Worm (Caenorhabditis elegans) whole organism, L3 larva: ENCODE results near the gene ddx-17.
"Not testable (repeated sequence)": the region's sequence is repeated elsewhere in the genome, so short reads cannot be mapped to it uniquely, and the experiment has no call there.

Experiments used
- R02D3.7 ChIP-seq: fragments of 150-350 bp; optimal IDR thresholded peaks from 2 replicates; lab custom pipeline; 2014; ENCODE audit warnings: missing biosample characterization, missing genetic modification characterization
- aly-2 ChIP-seq: fragments of 150-350 bp; optimal IDR thresholded peaks from 2 replicates; lab custom pipeline; 2014; ENCODE audit warnings: missing biosample characterization, missing genetic modification characterization
- ceh-28 ChIP-seq: fragments of 150-350 bp; optimal IDR thresholded peaks from 2 replicates; lab custom pipeline; 2014; ENCODE audit warnings: missing biosample characterization, missing genetic modification reagents, missing genetic modification characterization
- ceh-82 ChIP-seq: fragments of 150-350 bp; optimal IDR thresholded peaks from 2 replicates; lab custom pipeline; 2014; ENCODE audit warnings: missing biosample characterization, missing genetic modification characterization
- egl-27 ChIP-seq: sonication (generic microtip); optimal IDR thresholded peaks from 4 replicates; lab custom pipeline; 2017; ENCODE audit warnings: missing biosample characterization, missing genetic modification reagents, missing genetic modification characterization
- egl-5 ChIP-seq: fragments of 150-350 bp; optimal IDR thresholded peaks from 2 replicates; lab custom pipeline; 2017; ENCODE audit warnings: missing biosample characterization, missing genetic modification reagents, missing genetic modification characterization, inconsistent platforms
- elt-1 ChIP-seq: fragments of 150-350 bp; optimal IDR thresholded peaks from 2 replicates; lab custom pipeline; 2014; ENCODE audit warnings: missing biosample characterization, missing genetic modification characterization
- elt-2 ChIP-seq: sonication (generic microtip); optimal IDR thresholded peaks from 2 replicates; lab custom pipeline; 2016; ENCODE audit warnings: missing genetic modification reagents, mild to moderate bottlenecking, missing genetic modification characterization, missing compliant biosample characterization
- eor-1 ChIP-seq, 2 experiments: fragments of 150-350 bp; optimal IDR thresholded peaks; 2 replicates each; lab custom pipeline; 2014 to 2018; ENCODE audit warnings: missing biosample characterization in 2 of 2, missing genetic modification characterization in 2 of 2
- fkh-10 ChIP-seq: sonication (generic microtip); optimal IDR thresholded peaks from 2 replicates; lab custom pipeline; 2017; ENCODE audit warnings: missing biosample characterization, missing genetic modification reagents, missing genetic modification characterization
- hmg-11 ChIP-seq: sonication (generic microtip); optimal IDR thresholded peaks from 2 replicates; lab custom pipeline; 2016; ENCODE audit warnings: missing genetic modification characterization, missing compliant biosample characterization
- jun-1 ChIP-seq: fragments of 150-350 bp; optimal IDR thresholded peaks from 2 replicates; lab custom pipeline; 2014; ENCODE audit warnings: missing biosample characterization, missing genetic modification reagents, missing genetic modification characterization
- lin-15B ChIP-seq: fragments of 150-350 bp; optimal IDR thresholded peaks from 2 replicates; lab custom pipeline; 2014; ENCODE audit warnings: missing biosample characterization, missing genetic modification characterization
- lin-39 ChIP-seq: fragments of 150-350 bp; optimal IDR thresholded peaks from 2 replicates; lab custom pipeline; 2018; ENCODE audit warnings: missing biosample characterization, missing genetic modification reagents, missing genetic modification characterization
- lsy-12 ChIP-seq: sonication (generic microtip); optimal IDR thresholded peaks from 2 replicates; lab custom pipeline; 2016; ENCODE audit warnings: mild to moderate bottlenecking, missing genetic modification characterization, missing compliant biosample characterization
- mdl-1 ChIP-seq: fragments of 150-350 bp; optimal IDR thresholded peaks from 2 replicates; lab custom pipeline; 2014; ENCODE audit warnings: missing biosample characterization, missing genetic modification characterization
- nfya-1 ChIP-seq: sonication (generic microtip); optimal IDR thresholded peaks from 2 replicates; lab custom pipeline; 2017; ENCODE audit warnings: missing genetic modification characterization, mild to moderate bottlenecking, missing compliant biosample characterization, antibody characterized with exemption, moderate library complexity; ENCODE audit not compliant: insufficient read depth
- nhr-12 ChIP-seq: fragments of 150-350 bp; optimal IDR thresholded peaks from 2 replicates; lab custom pipeline; 2014; ENCODE audit warnings: missing biosample characterization, missing genetic modification characterization
- nhr-23 ChIP-seq: fragments of 150-350 bp; optimal IDR thresholded peaks from 2 replicates; lab custom pipeline; 2014; ENCODE audit warnings: missing biosample characterization, missing genetic modification reagents, missing genetic modification characterization
- nhr-25 ChIP-seq: sonication (generic microtip); optimal IDR thresholded peaks from 2 replicates; lab custom pipeline; 2017; ENCODE audit warnings: missing biosample characterization, missing genetic modification characterization
- nhr-28 ChIP-seq: fragments of 150-350 bp; optimal IDR thresholded peaks from 2 replicates; lab custom pipeline; 2014; ENCODE audit warnings: missing biosample characterization, missing genetic modification characterization
- nhr-43 ChIP-seq: sonication (generic microtip); optimal IDR thresholded peaks from 2 replicates; lab custom pipeline; 2016; ENCODE audit warnings: mild to moderate bottlenecking, missing genetic modification characterization, missing compliant biosample characterization; ENCODE audit not compliant: poor library complexity, severe bottlenecking
- nhr-67 ChIP-seq: fragments of 150-350 bp; optimal IDR thresholded peaks from 2 replicates; lab custom pipeline; 2014; ENCODE audit warnings: missing biosample characterization, missing genetic modification characterization
- nhr-76 ChIP-seq: fragments of 150-350 bp; sonication (generic microtip); optimal IDR thresholded peaks from 5 replicates; lab custom pipeline; 2014; ENCODE audit warnings: missing biosample characterization, missing genetic modification characterization
- nhr-77 ChIP-seq: fragments of 150-350 bp; optimal IDR thresholded peaks from 2 replicates; lab custom pipeline; 2014; ENCODE audit warnings: missing biosample characterization, missing genetic modification characterization
- pha-4 ChIP-seq: fragments of 150-350 bp; optimal IDR thresholded peaks from 2 replicates; lab custom pipeline; 2014; ENCODE audit warnings: missing biosample characterization, missing genetic modification reagents, missing genetic modification characterization
- pqm-1 ChIP-seq: fragments of 150-350 bp; optimal IDR thresholded peaks from 2 replicates; lab custom pipeline; 2017; ENCODE audit warnings: missing biosample characterization, missing genetic modification characterization, inconsistent platforms
- sea-2 ChIP-seq: fragments of 150-350 bp; sonication (generic microtip); optimal IDR thresholded peaks from 4 replicates; lab custom pipeline; 2014; ENCODE audit warnings: missing biosample characterization, missing genetic modification reagents, missing genetic modification characterization
- skn-1 ChIP-seq: fragments of 150-350 bp; optimal IDR thresholded peaks from 2 replicates; lab custom pipeline; 2014; ENCODE audit warnings: missing biosample characterization, missing genetic modification characterization
- snpc-4 ChIP-seq: fragments of 150-350 bp; optimal IDR thresholded peaks from 2 replicates; lab custom pipeline; 2014; ENCODE audit warnings: missing biosample characterization, missing genetic modification characterization
- tbx-2 ChIP-seq: sonication (generic microtip); optimal IDR thresholded peaks from 2 replicates; lab custom pipeline; 2016; ENCODE audit warnings: mild to moderate bottlenecking, missing genetic modification characterization, missing compliant biosample characterization
- unc-62 ChIP-seq: fragments of 150-350 bp; sonication (generic microtip); optimal IDR thresholded peaks from 4 replicates; lab custom pipeline; 2014; ENCODE audit warnings: missing biosample characterization, missing genetic modification reagents, missing genetic modification characterization
- zag-1 ChIP-seq: fragments of 150-350 bp; optimal IDR thresholded peaks from 2 replicates; lab custom pipeline; 2014; ENCODE audit warnings: missing biosample characterization, missing genetic modification characterization
- ztf-4 ChIP-seq: fragments of 150-350 bp; optimal IDR thresholded peaks from 2 replicates; lab custom pipeline; 2014; ENCODE audit warnings: missing biosample characterization, missing genetic modification characterization

ddx-17 gene

ce11 chrV:14057540-14057939 lies 45.7 kb upstream of the ddx-17 start, which contains the start of gene F58D12.3:
TSS of gene F58D12.3 (plus strand) at chrV:14057840.
- TF ChIP-seq elt-2 (tag; lab: Kevin White, UChicago) (no peak), eor-1 (tag; optimal IDR thresholded peaks at IDR 0.05; lab: Kevin White, UChicago) (no peak), zag-1 (tag; lab: Kevin White, UChicago) (no peak), ceh-82 (tag; lab: Kevin White, UChicago) (no peak), aly-2 (no peak), pqm-1 (tag; lab: Kevin White, UChicago) (no peak), egl-27 (no peak), R02D3.7 (no peak), lin-39 (tag; lab: Kevin White, UChicago) (no peak), unc-62 (GFP tag; lab: Kevin White, UChicago) (no peak), snpc-4 (tag; lab: Kevin White, UChicago) (no peak), nhr-12 (tag; lab: Kevin White, UChicago) (no peak), nhr-77 (tag; lab: Kevin White, UChicago) (no peak), nhr-28 (tag; lab: Kevin White, UChicago) (no peak), nhr-43 (no peak), egl-5 (no peak), fkh-10 (GFP tag; lab: Kevin White, UChicago) (no peak), pha-4 (tag; lab: Kevin White, UChicago) (no peak), sea-2 (GFP tag; lab: Kevin White, UChicago) (no peak)

DNA sequence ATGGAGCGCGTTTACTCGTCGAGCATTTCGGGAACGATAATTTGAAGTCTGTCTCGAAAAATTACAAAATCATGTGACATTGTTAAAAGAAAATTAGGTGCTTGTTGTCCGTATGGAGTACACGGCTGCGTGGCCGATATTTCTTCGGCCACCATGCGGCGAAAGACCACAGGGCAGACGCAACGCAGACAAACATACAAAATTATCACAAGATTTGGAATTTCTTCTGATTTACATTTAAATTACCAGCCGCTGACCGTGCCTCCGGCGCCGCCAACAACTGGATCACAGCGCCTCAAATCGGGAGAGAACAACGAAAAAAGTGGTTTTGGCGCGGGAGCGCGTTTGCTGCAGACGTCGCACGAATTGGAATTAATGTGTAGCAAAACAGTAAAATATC lies 43.2 kb upstream of the ddx-17 start:
- TF ChIP-seq egl-27 (peak; percentile 16), jun-1 (tag; lab: Kevin White, UChicago) (peak; percentile 87), ceh-28 (tag; lab: Kevin White, UChicago) (peak; percentile 86), lin-15B (tag; lab: Kevin White, UChicago) (peak; percentile 82), R02D3.7 (peak; percentile 80), eor-1 (tag; optimal IDR thresholded peaks at IDR 0.05; lab: Kevin White, UChicago) (peak in 1 of 2 experiments; percentile 23), nhr-28 (tag; lab: Kevin White, UChicago) (peak; percentile 41), nfya-1 (peak; percentile 87), pqm-1 (tag; lab: Kevin White, UChicago) (peak; percentile 65), fkh-10 (GFP tag; lab: Kevin White, UChicago) (peak; percentile 50), ztf-4 (peak; percentile 28), lin-39 (tag; lab: Kevin White, UChicago) (peak; percentile 94), nhr-43 (peak; percentile 98), nhr-25 (peak; percentile 96), nhr-77 (tag; lab: Kevin White, UChicago) (peak; percentile 39), mdl-1 (tag; lab: Kevin White, UChicago) (peak; percentile 25), lsy-12 (tag; lab: Kevin White, UChicago) (peak; percentile 94), elt-2 (tag; lab: Kevin White, UChicago) (peak; percentile 77), elt-1 (peak; percentile 52), ceh-82 (tag; lab: Kevin White, UChicago) (peak; percentile 75), snpc-4 (tag; lab: Kevin White, UChicago) (peak; percentile 93), nhr-76 (tag; lab: Kevin White, UChicago) (peak; percentile 10), tbx-2 (tag; lab: Kevin White, UChicago) (peak; percentile 90), skn-1 (tag; lab: Kevin White, UChicago) (peak; percentile 18), nhr-23 (tag; lab: Kevin White, UChicago) (peak; percentile 97), egl-5 (peak; percentile 35), unc-62 (GFP tag; lab: Kevin White, UChicago) (peak; percentile 39), pha-4 (tag; lab: Kevin White, UChicago) (peak; percentile 77)

DNA sequence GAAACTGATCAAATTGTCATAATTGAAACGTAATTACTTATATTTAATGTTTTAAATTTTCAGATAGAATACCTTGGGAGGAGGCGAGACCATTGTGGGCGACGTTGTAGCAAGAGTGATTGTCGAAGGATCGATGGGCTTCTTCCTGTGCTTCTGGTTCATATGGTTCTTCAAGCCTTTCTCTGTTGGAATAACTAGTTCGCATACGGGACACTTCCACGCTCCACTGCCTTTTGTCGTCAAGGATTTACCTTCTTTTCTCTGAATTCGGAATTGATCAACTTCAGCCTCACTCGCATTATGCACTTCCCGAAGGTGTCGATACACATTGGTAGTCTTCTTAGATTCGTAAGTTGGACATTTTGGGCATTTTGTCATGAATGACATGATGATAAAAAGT lies 37.4 kb upstream of the ddx-17 start, which contains the start of gene F58D12.1:
TSS of gene F58D12.1 (plus strand) at position 301 of the 400 bp plus-strand sequence.
- not testable (repeated sequence) for TF ChIP-seq nhr-67; nhr-28 (tag; lab: Kevin White, UChicago); mdl-1 (tag; lab: Kevin White, UChicago)

ce11 chrV:14038328-14039084 lies 26.7 kb upstream of the ddx-17 start, which contains the start of gene vps-39:
TSS of gene vps-39 (minus strand) at chrV:14038378.
- TF ChIP-seq hmg-11 (tag; lab: Kevin White, UChicago) (peak; percentile 49), R02D3.7 (peak; percentile 50), nhr-43 (peak; percentile 20), elt-2 (tag; lab: Kevin White, UChicago) (peak; percentile 24), lin-15B (tag; lab: Kevin White, UChicago) (peak; percentile 28)
